Fruit fly (Drosophila melanogaster): ENCODE results near the gene CG3108.

DNA sequence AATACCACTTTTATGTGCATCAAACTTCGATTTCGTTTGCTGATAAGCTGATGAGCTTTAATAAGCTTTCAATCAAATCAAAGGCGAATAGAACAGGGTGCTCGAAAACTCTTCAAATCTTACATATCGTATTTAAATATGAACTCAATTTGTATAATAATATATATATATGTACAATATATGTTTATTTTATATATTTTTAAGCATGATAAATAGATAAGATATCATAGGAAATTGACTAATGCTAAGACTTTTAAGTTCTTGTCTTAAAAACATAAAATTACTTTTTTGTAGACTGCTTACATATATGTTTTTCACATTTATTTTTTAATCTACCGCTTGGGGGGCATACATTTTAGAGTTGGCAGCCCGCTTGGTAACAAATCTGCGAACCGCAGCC is 29.5 kb downstream of the CG3108 start, which contains the start of gene CG15772:
- no peak for TF ChIP-seq Six4 (GFP tag; optimal IDR thresholded peaks at IDR 0.05)
- TF ChIP-seq Blimp-1 (GFP tag; optimal IDR thresholded peaks at IDR 0.05), result no peak
- TF ChIP-seq insv (GFP tag; optimal IDR thresholded peaks at IDR 0.05), result no peak
- TF ChIP-seq al (GFP tag; IDR thresholded peaks at IDR 0.05), result no peak
- TF ChIP-seq CG12071 (GFP tag; optimal IDR thresholded peaks at IDR 0.05), result no peak
- TF ChIP-seq D19A (tag; optimal IDR thresholded peaks at IDR 0.05), result no peak
- no peak for TF ChIP-seq CG31224 (GFP tag; IDR thresholded peaks at IDR 0.05)
- TF ChIP-seq ems (GFP tag; optimal IDR thresholded peaks at IDR 0.05), result no peak
- no peak for TF ChIP-seq Doc3 (GFP tag; IDR thresholded peaks at IDR 0.05; ENCODE audit: partially characterized antibody)
- TF ChIP-seq CG15479 (GFP tag; optimal IDR thresholded peaks at IDR 0.05), result no peak

Data from whole organism, embryonic.